Fruit fly (Drosophila melanogaster) whole organism, larva: ENCODE measurements around the gene AdipoR.

Experiments used
- noc ChIP-seq: fragments of 200-800 bp; sonication (Bioruptor generic); optimal IDR thresholded peaks from 3 replicates; lab custom pipeline; 2019; ENCODE audit warnings: missing biosample characterization, mild to moderate bottlenecking, missing genetic modification characterization, moderate library complexity

AdipoR gene

DNA sequence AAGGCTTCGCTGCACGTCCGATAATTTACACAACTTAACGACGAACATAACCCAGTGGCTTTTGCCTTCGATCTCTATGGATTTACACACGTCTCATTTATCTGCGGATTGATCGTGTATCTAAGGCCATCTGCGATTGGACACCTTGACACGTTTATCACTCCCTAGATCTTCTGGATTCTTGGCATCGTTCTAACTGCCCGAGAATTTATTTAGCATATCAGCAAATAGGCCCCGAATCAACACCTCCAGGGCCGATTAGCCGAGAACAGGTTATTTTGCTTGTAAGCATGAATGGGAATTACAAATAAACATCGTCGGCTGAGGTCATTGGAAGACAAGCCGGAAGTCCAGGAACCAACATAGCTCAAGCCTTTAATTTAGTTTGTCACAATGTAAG, 20.9 kb upstream of the AdipoR start:
- no peak for TF ChIP-seq noc (tag; lab: Kevin White, UChicago)

dm6 chr3R:22565732-22566131, 18.1 kb upstream of the AdipoR start:
- no peak for TF ChIP-seq noc (tag; lab: Kevin White, UChicago)

DNA sequence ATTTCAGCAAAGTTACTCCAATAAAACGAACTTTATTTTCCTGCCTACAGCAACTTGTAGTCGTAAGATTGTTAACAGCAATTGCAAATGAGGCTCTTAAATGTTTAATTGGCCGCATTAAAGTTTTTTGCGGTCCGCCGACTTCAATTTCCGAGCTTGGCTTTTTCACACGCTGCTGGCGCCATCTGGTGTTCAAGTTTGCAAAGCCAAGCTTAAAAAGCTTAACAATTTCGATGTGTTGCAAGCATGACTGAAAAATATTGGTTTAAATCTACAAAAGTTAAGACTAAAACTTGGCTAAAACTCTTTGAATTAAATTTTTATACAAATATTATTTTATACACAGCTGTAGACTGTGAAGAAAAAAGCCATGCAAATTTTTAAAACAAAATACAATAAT, 17.1 kb upstream of the AdipoR start:
- no peak for TF ChIP-seq noc (tag; lab: Kevin White, UChicago)

- no peak for TF ChIP-seq noc (tag; lab: Kevin White, UChicago)
Measured at dm6 chr3R:22564076-22564475, 16.4 kb upstream of the AdipoR start.

- no peak for TF ChIP-seq noc (tag; lab: Kevin White, UChicago)
Measured at dm6 chr3R:22562502-22562901, 14.9 kb upstream of the AdipoR start, which contains the start of gene sit. TSS of gene sit (minus strand) at chr3R:22562572.

DNA sequence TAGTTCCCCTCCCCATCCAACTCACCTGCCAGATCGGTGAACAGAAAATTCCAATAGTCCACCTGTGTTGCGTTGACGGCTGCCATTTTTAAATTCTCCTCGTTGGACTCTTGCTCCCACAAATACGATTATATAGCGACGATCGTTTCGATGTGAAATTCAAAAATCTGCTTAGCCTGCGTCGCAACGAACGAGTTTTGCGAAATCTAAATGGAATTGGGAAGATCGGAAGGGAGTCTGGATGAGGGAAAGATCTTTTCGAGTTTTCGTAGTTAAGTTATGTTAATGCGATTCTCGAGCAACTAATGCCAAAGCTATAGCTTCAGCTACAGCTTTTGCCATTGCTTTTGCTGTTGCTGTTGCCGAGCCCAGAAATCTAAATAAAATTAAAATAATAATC, 12.6 kb upstream of the AdipoR start:
- no peak for TF ChIP-seq noc (tag; lab: Kevin White, UChicago)

DNA sequence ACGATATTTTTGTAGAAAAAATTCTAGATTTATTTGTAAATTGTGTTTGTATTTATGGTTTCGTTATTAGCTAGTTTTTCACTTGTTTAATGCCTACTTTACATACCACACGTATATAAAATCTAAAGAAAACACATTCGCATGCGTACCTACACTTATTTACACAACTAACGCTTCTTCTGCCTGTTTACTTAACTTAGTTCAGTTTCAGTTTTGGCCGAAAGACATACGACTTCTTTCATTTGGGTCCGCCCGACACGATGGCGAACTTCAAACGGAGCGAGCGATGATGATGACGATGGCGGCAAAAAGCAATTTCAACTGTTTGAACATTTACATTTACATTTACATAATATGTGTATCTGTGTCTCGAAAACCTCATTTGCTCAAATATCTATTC, 10.8 kb upstream of the AdipoR start:
- TF ChIP-seq noc (tag; lab: Kevin White, UChicago): no peak

- TF ChIP-seq noc (tag; lab: Kevin White, UChicago): no peak
Measured at dm6 chr3R:22557100-22557741, 9.6 kb upstream of the AdipoR start.

dm6 chr3R:22552686-22553085, 5.0 kb upstream of the AdipoR start:
- TF ChIP-seq noc (tag; lab: Kevin White, UChicago): no peak

DNA sequence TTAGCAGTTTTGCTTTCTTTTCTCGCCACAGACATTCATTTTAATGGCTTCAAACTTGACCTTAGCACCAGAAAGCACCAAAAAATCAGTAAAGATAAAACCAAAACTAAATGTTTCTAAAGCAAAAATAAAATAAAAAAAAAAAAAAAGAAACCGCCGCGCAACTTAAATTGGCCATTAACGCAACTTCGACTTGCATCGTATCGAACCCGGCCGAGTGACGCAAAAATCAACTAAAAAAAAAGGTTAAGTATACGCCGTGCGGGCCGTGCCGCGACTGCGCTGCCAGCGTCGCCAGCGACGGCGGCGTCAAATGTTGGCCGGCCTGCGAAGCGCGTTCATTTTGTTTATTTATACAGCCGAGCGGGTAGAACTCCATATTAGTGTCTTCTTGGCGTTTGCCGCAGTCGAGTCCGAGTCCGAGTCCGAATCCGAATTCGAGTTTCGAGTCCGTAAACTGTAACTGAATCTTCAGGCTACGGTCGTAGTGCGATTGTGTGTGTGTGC, 2.7 kb upstream of the AdipoR start, which contains the start of gene bond:
TSS of gene bond (plus strand) at position 375 of the 507 bp plus-strand sequence.
- no peak for TF ChIP-seq noc (tag; lab: Kevin White, UChicago)

- TF ChIP-seq noc (tag; lab: Kevin White, UChicago): peak; percentile 55
Measured at dm6 chr3R:22546017-22546416, 1.6 kb downstream of the AdipoR start.

dm6 chr3R:22542773-22543411, 4.8 kb downstream of the AdipoR start:
- TF ChIP-seq noc (tag; lab: Kevin White, UChicago): peak; percentile 48

DNA sequence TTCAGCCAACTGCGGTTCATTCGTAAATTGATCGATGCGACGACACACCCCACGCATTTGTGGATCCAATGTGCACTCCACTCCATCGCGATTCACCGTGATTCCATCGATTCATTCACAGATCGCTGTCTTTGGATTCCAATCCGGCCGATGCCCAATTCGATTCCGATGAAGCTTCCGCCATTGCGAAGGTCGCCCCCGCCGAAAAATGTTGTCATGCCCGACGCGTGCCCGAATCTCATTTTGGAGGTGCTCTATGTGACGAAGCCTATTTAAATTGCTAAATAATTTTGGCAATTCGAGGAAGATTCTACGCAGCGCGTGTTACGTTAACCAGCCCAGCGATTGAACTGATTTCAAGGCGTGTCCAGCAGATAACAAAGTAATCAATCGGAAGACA, 7.0 kb downstream of the AdipoR start:
- no peak for TF ChIP-seq noc (tag; lab: Kevin White, UChicago)

DNA sequence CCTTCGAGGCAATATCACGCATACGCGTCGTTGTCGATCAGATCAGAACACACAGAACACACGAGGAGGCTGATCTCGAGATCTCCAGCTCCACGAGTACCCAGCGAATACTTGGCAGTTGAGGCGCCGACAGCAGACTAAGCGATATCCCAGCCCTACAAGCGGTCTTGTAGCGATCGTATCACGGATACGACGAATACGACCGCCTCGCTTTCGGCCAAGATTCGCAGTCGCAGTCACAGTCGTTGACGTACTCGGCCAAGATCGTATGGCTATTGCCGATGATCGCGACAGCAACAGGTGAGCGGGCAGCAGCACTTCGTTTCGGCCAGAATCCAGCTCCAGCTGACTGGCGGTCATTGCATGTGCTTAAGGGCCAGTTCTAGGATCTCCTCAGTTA, 7.9 kb downstream of the AdipoR start, which contains the start of gene CG5326:
TSS of gene CG5326 (minus strand) at position 158 of the 400 bp plus-strand sequence.
- TF ChIP-seq noc (tag; lab: Kevin White, UChicago): no peak

dm6 chr3R:22538877-22539276, 8.8 kb downstream of the AdipoR start:
- no peak for TF ChIP-seq noc (tag; lab: Kevin White, UChicago)

DNA sequence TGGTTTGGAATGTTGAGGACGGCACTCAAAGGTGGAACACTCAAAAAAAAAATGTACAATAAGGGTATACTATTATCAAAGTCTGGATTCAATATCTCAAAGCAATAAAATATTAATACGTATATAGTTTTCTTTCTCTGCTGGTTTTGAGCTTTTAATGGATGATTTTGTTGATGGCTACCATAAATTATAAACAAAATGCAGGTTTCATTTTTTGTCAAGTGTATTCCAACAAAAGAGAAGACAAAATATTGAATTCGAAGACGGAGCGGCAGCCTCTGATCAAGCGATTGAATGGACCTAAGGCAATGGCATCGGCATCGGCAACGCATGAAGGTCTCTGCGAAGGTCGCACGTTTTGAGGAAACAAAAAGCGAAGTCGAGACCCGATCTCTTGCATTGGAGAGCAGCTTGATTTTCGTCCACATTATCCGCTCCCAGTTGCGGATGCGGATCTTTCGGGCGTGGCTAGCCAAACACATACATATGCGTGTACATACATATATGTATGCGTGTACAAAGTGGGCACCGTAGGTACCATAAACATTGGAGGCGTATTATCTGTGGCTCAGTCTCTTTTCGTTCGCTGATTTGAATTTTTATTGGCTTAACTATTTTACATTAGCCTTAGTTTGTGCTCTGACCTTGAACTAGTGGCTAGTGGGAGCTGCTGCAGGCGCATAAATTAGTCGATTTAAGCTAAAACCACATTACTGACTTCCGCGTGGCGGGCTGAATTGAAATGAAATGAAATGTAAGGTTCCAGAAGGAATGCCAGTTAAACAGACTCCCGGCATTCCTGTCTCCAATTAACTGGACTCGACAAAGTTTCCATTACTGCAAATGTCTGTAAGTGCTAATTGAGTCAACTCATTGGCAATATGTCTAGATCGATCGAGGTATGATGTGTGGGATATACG, 10.9 kb downstream of the AdipoR start:
- peak; percentile 18 for TF ChIP-seq noc (tag; lab: Kevin White, UChicago)
